Fruit fly (Drosophila melanogaster): ENCODE results near the gene CG13659.

- no peak for TF ChIP-seq EcR (GFP tag; optimal IDR thresholded peaks at IDR 0.05)
- TF ChIP-seq psq (optimal IDR thresholded peaks at IDR 0.05) = no peak
Measured at dm6 chr3R:25312583-25312982, 11.9 kb downstream of the CG13659 start.

All from whole organism.